Fruit fly (Drosophila melanogaster) whole organism, embryonic: ENCODE data around the gene temp.

ENCODE experiments used
- Asciz ChIP-seq: fragments of 200-800 bp; sonication (Bioruptor generic); optimal IDR thresholded peaks from 2 replicates; lab custom pipeline; 2017; ENCODE audit warnings: missing biosample characterization, mild to moderate bottlenecking, missing genetic modification characterization, missing genetic modification reagents
- BEAF-32 ChIP-seq: fragments of 200-800 bp; sonication (Bioruptor generic); optimal IDR thresholded peaks from 3 replicates; lab custom pipeline; 2017; ENCODE audit warnings: missing biosample characterization, missing genetic modification characterization, mild to moderate bottlenecking, moderate library complexity, missing genetic modification reagents
- CG10431 ChIP-seq: fragments of 200-800 bp; sonication (Bioruptor generic); optimal IDR thresholded peaks from 3 replicates; lab custom pipeline; 2018; ENCODE audit warnings: missing biosample characterization, mild to moderate bottlenecking, missing genetic modification characterization
- CG10979 ChIP-seq: fragments of 200-800 bp; sonication (Bioruptor generic); optimal IDR thresholded peaks from 2 replicates; lab custom pipeline; 2018; ENCODE audit warnings: missing biosample characterization, mild to moderate bottlenecking, missing genetic modification characterization, moderate library complexity
- CG12219 ChIP-seq: fragments of 200-800 bp; sonication (Bioruptor generic); optimal IDR thresholded peaks from 3 replicates; lab custom pipeline; 2018; ENCODE audit warnings: missing biosample characterization, mild to moderate bottlenecking, missing genetic modification characterization
- CG12659 ChIP-seq: fragments of 200-800 bp; sonication (Bioruptor generic); optimal IDR thresholded peaks from 3 replicates; lab custom pipeline; 2017; ENCODE audit warnings: mild to moderate bottlenecking, missing biosample characterization, missing genetic modification reagents, missing genetic modification characterization
- CG13424 ChIP-seq: fragments of 200-800 bp; sonication (Bioruptor generic); optimal IDR thresholded peaks from 2 replicates; lab custom pipeline; 2019; ENCODE audit warnings: missing biosample characterization, mild to moderate bottlenecking, missing genetic modification characterization, moderate library complexity
- CG14050 ChIP-seq: fragments of 200-800 bp; sonication (Bioruptor generic); IDR thresholded peaks from 3 replicates; pipeline ENCODE4 v1.3.6; 2022; ENCODE audit warnings: missing biosample characterization, missing genetic modification characterization
- CG1602 ChIP-seq: fragments of 200-800 bp; sonication (Bioruptor generic); optimal IDR thresholded peaks from 3 replicates; lab custom pipeline; 2016; ENCODE audit warnings: missing biosample characterization, missing genetic modification characterization
- CG16863 ChIP-seq: fragments of 200-800 bp; sonication (Bioruptor generic); optimal IDR thresholded peaks from 3 replicates; lab custom pipeline; 2016; ENCODE audit warnings: missing biosample characterization, missing genetic modification characterization
- CG17912 ChIP-seq: fragments of 200-800 bp; sonication (Bioruptor generic); optimal IDR thresholded peaks from 2 replicates; lab custom pipeline; 2018; ENCODE audit warnings: missing biosample characterization, mild to moderate bottlenecking, missing genetic modification characterization
- CG18262 ChIP-seq: fragments of 200-800 bp; optimal IDR thresholded peaks from 3 replicates; lab custom pipeline; 2019; ENCODE audit warnings: missing biosample characterization, mild to moderate bottlenecking, missing genetic modification characterization, moderate library complexity
- CG18476 ChIP-seq: fragments of 200-800 bp; sonication (Bioruptor generic); optimal IDR thresholded peaks from 2 replicates; lab custom pipeline; 2016; ENCODE audit warnings: missing biosample characterization, mild to moderate bottlenecking, missing genetic modification characterization
- CG18599 ChIP-seq: fragments of 200-800 bp; sonication (Bioruptor generic); optimal IDR thresholded peaks from 3 replicates; lab custom pipeline; 2017; ENCODE audit warnings: missing biosample characterization, missing genetic modification characterization, mild to moderate bottlenecking, moderate library complexity, missing genetic modification reagents
- CG2199 ChIP-seq: fragments of 200-800 bp; sonication (Bioruptor generic); IDR thresholded peaks from 3 replicates; pipeline ENCODE4 v1.3.6; 2022; ENCODE audit warnings: missing biosample characterization, missing genetic modification characterization
- CG2889 ChIP-seq: fragments of 200-800 bp; sonication (Bioruptor generic); IDR thresholded peaks from 3 replicates; pipeline ENCODE4 v1.3.6; 2022; ENCODE audit warnings: missing biosample characterization, missing genetic modification characterization
- CG32772 ChIP-seq: fragments of 200-800 bp; sonication (Bioruptor generic); IDR thresholded peaks from 2 replicates; pipeline ENCODE4 v1.3.6; 2022; ENCODE audit warnings: missing biosample characterization, missing genetic modification characterization
- CG33557 ChIP-seq: fragments of 200-800 bp; sonication (Bioruptor generic); optimal IDR thresholded peaks from 2 replicates; lab custom pipeline; 2019; ENCODE audit warnings: missing biosample characterization, mild to moderate bottlenecking, missing genetic modification characterization, moderate library complexity
- CG34422 ChIP-seq: fragments of 200-800 bp; sonication (Bioruptor generic); IDR thresholded peaks from 3 replicates; pipeline ENCODE4 v1.3.6; 2022; ENCODE audit warnings: missing biosample characterization, missing genetic modification characterization
- CG3995 ChIP-seq: fragments of 200-800 bp; sonication (Bioruptor generic); optimal IDR thresholded peaks from 3 replicates; lab custom pipeline; 2016; ENCODE audit warnings: missing biosample characterization, missing genetic modification characterization
- CG5245 ChIP-seq: fragments of 200-800 bp; sonication (Bioruptor generic); optimal IDR thresholded peaks from 3 replicates; lab custom pipeline; 2016; ENCODE audit warnings: missing biosample characterization, missing genetic modification characterization
- CG8478 ChIP-seq: fragments of >200 bp; optimal IDR thresholded peaks from 2 replicates; lab custom pipeline; 2018
- CG9727 ChIP-seq: fragments of 200-800 bp; sonication (Bioruptor generic); optimal IDR thresholded peaks from 3 replicates; lab custom pipeline; 2017; ENCODE audit warnings: missing biosample characterization, mild to moderate bottlenecking, missing genetic modification characterization
- CkIIα-i1 ChIP-seq: fragments of 200-800 bp; sonication (Bioruptor generic); IDR thresholded peaks from 2 replicates; pipeline ENCODE4 v1.3.6; 2022; ENCODE audit warnings: missing biosample characterization, missing genetic modification characterization
- Mad ChIP-seq: fragments of 200-800 bp; sonication (Bioruptor generic); optimal IDR thresholded peaks from 2 replicates; lab custom pipeline; 2016; ENCODE audit warnings: missing biosample characterization, missing genetic modification characterization
- Mes4 ChIP-seq: fragments of 200-800 bp; sonication (Bioruptor generic); optimal IDR thresholded peaks from 2 replicates; lab custom pipeline; 2016; ENCODE audit warnings: missing biosample characterization, missing genetic modification characterization
- Myb ChIP-seq: fragments of 200-800 bp; sonication (Bioruptor generic); optimal IDR thresholded peaks from 2 replicates; lab custom pipeline; 2016; ENCODE audit warnings: missing biosample characterization, missing genetic modification characterization
- Neu2 ChIP-seq: fragments of 200-800 bp; sonication (Bioruptor generic); optimal IDR thresholded peaks from 3 replicates; lab custom pipeline; 2016; ENCODE audit warnings: missing biosample characterization, missing genetic modification characterization, borderline replicate concordance
- Stat92E ChIP-seq, 3 experiments: fragments of >200 bp in 2 of 3; fragments of 200-800 bp in 1 of 3; sonication (Bioruptor generic) in 1 of 3; optimal IDR thresholded peaks; 2 replicates each; lab custom pipeline; 2017 to 2019; ENCODE audit warnings: missing biosample characterization in 3 of 3, missing genetic modification characterization in 3 of 3, mild to moderate bottlenecking in 1 of 3, moderate library complexity in 1 of 3
- Taf1 ChIP-seq: fragments of 200-800 bp; sonication (Bioruptor generic); IDR thresholded peaks from 2 replicates; pipeline ENCODE4 v1.3.6; 2022; ENCODE audit warnings: missing biosample characterization, missing genetic modification characterization
- abd-A ChIP-seq: fragments of 200-800 bp; sonication (Bioruptor generic); optimal IDR thresholded peaks from 3 replicates; lab custom pipeline; 2019; ENCODE audit warnings: missing biosample characterization, mild to moderate bottlenecking, missing genetic modification characterization, moderate library complexity
- ase ChIP-seq: fragments of 200-800 bp; sonication (Bioruptor generic); IDR thresholded peaks from 3 replicates; pipeline ENCODE4 v1.3.6; 2022; ENCODE audit warnings: missing biosample characterization, missing genetic modification characterization
- bab2 ChIP-seq: fragments of 200-800 bp; sonication (Bioruptor generic); optimal IDR thresholded peaks from 2 replicates; lab custom pipeline; 2016; ENCODE audit warnings: missing biosample characterization, missing genetic modification characterization
- bbx ChIP-seq: fragments of 200-800 bp; sonication (Bioruptor generic); IDR thresholded peaks from 2 replicates; pipeline ENCODE4 v1.3.6; 2022; ENCODE audit warnings: missing biosample characterization, missing genetic modification characterization; ENCODE audit not compliant: partially characterized antibody
- bowl ChIP-seq: fragments of 200-800 bp; sonication (Bioruptor generic); IDR thresholded peaks from 2 replicates; pipeline ENCODE4 v1.3.6; 2022; ENCODE audit warnings: missing biosample characterization, missing genetic modification characterization
- chn ChIP-seq: fragments of 200-800 bp; sonication (Bioruptor generic); optimal IDR thresholded peaks from 2 replicates; lab custom pipeline; 2016; ENCODE audit warnings: missing biosample characterization, missing genetic modification characterization
- da ChIP-seq: fragments of 200-800 bp; sonication (Bioruptor generic); optimal IDR thresholded peaks from 2 replicates; lab custom pipeline; 2016; ENCODE audit warnings: missing biosample characterization, missing genetic modification characterization
- disco-r ChIP-seq: fragments of 200-800 bp; sonication (Bioruptor generic); optimal IDR thresholded peaks from 2 replicates; lab custom pipeline; 2016; ENCODE audit warnings: missing biosample characterization, missing genetic modification characterization
- dmrt99B ChIP-seq: fragments of 200-800 bp; sonication (Bioruptor generic); optimal IDR thresholded peaks from 2 replicates; lab custom pipeline; 2018; ENCODE audit warnings: missing biosample characterization, mild to moderate bottlenecking, missing genetic modification characterization, moderate library complexity
- emc ChIP-seq: fragments of 200-800 bp; sonication (Bioruptor generic); optimal IDR thresholded peaks from 2 replicates; lab custom pipeline; 2016; ENCODE audit warnings: missing biosample characterization, missing genetic modification characterization
- hth ChIP-seq: fragments of >200 bp; optimal IDR thresholded peaks from 2 replicates; lab custom pipeline; 2017; ENCODE audit warnings: inconsistent platforms
- klu ChIP-seq: fragments of 200-800 bp; sonication (Bioruptor generic); IDR thresholded peaks from 2 replicates; pipeline ENCODE4 v1.3.6; 2022; ENCODE audit warnings: missing biosample characterization, missing genetic modification characterization
- lbe ChIP-seq: fragments of 200-800 bp; sonication (Bioruptor generic); optimal IDR thresholded peaks from 2 replicates; lab custom pipeline; 2016; ENCODE audit warnings: missing biosample characterization, mild to moderate bottlenecking, missing genetic modification characterization
- peb ChIP-seq: fragments of 200-800 bp; sonication (Bioruptor generic); IDR thresholded peaks from 2 replicates; pipeline ENCODE4 v1.3.6; 2022; ENCODE audit warnings: missing biosample characterization, missing genetic modification characterization
- pros ChIP-seq: fragments of 200-800 bp; sonication (Bioruptor generic); optimal IDR thresholded peaks from 3 replicates; lab custom pipeline; 2019; ENCODE audit warnings: missing biosample characterization, mild to moderate bottlenecking, missing genetic modification characterization, moderate library complexity
- row ChIP-seq: fragments of 200-800 bp; sonication (Bioruptor generic); IDR thresholded peaks from 3 replicates; pipeline ENCODE4 v1.3.6; 2022; ENCODE audit warnings: missing biosample characterization, missing genetic modification characterization
- shn ChIP-seq: fragments of 200-800 bp; sonication (Bioruptor generic); optimal IDR thresholded peaks from 3 replicates; lab custom pipeline; 2016; ENCODE audit warnings: missing biosample characterization, missing genetic modification characterization
- stwl ChIP-seq: fragments of 200-800 bp; sonication (Bioruptor generic); optimal IDR thresholded peaks from 3 replicates; lab custom pipeline; 2018; ENCODE audit warnings: missing biosample characterization, mild to moderate bottlenecking, missing genetic modification characterization, moderate library complexity
- tap ChIP-seq: fragments of 200-800 bp; optimal IDR thresholded peaks from 3 replicates; lab custom pipeline; 2019; ENCODE audit warnings: missing biosample characterization, mild to moderate bottlenecking, missing genetic modification characterization, moderate library complexity
- unpg ChIP-seq: fragments of 200-800 bp; sonication (Bioruptor generic); optimal IDR thresholded peaks from 3 replicates; lab custom pipeline; 2018; ENCODE audit warnings: missing biosample characterization, mild to moderate bottlenecking, missing genetic modification characterization, moderate library complexity
- usp ChIP-seq: fragments of >200 bp; optimal IDR thresholded peaks from 2 replicates; lab custom pipeline; 2017; ENCODE audit warnings: missing biosample characterization, missing genetic modification characterization
- zf30C ChIP-seq: fragments of 200-800 bp; sonication (Bioruptor generic); optimal IDR thresholded peaks from 3 replicates; lab custom pipeline; 2018; ENCODE audit warnings: missing biosample characterization, mild to moderate bottlenecking, missing genetic modification characterization

Gene temp

dm6 chrX:2301069-2301508, 38.8 kb upstream of the temp start (continued):
- peak; percentile 16 for TF ChIP-seq CG12219 (GFP tag; lab: Kevin White, UChicago)
- no peak for TF ChIP-seq usp (GFP tag; lab: Kevin White, UChicago)
- no peak for TF ChIP-seq bbx
- no peak for TF ChIP-seq Neu2 (GFP tag; lab: Kevin White, UChicago)
- TF ChIP-seq disco-r (GFP tag; lab: Kevin White, UChicago), result no peak
- peak; percentile 82 for TF ChIP-seq abd-A
- no peak for TF ChIP-seq CG18262
- no peak for TF ChIP-seq CG16863 (GFP tag; lab: Kevin White, UChicago)
- TF ChIP-seq CG32772 (GFP tag; lab: Robert Waterston, UW), result no peak
- no peak; the same call in 2 of the 3 replicates for TF ChIP-seq CG2199 (GFP tag; lab: Robert Waterston, UW)
- no peak for TF ChIP-seq CG12659 (GFP tag; lab: Kevin White, UChicago)
- TF ChIP-seq klu (GFP tag; lab: Robert Waterston, UW), result no peak
- TF ChIP-seq CG17912 (GFP tag; lab: Kevin White, UChicago), result no peak
- TF ChIP-seq row (GFP tag; lab: Robert Waterston, UW), result peak; percentile 59
- TF ChIP-seq CG10979 (tag; lab: Kevin White, UChicago), result peak; percentile 15
- TF ChIP-seq dmrt99B, result peak; percentile 34
- TF ChIP-seq ase (GFP tag; lab: Robert Waterston, UW), result no peak
- no peak for TF ChIP-seq CG5245
- TF ChIP-seq Mad (GFP tag; lab: Kevin White, UChicago), result no peak
- TF ChIP-seq CG10431, result no peak
- no peak for TF ChIP-seq chn
- no peak for TF ChIP-seq pros (GFP tag; lab: Kevin White, UChicago)
- TF ChIP-seq lbe (GFP tag; lab: Kevin White, UChicago), result no peak
- no peak for TF ChIP-seq Asciz (GFP tag; lab: Kevin White, UChicago)
- TF ChIP-seq Taf1, result no peak; the same call in 1 of the 2 replicates
- no peak for TF ChIP-seq emc
- TF ChIP-seq CG14050 (GFP tag; lab: Robert Waterston, UW), result no peak
- no peak for TF ChIP-seq peb (GFP tag; lab: Robert Waterston, UW)
- no peak for TF ChIP-seq tap (tag; lab: Kevin White, UChicago)
- peak; percentile 31 for TF ChIP-seq zf30C (GFP tag; lab: Kevin White, UChicago)
- no peak for TF ChIP-seq BEAF-32 (GFP tag; lab: Kevin White, UChicago)
- no peak for TF ChIP-seq CG33557
- peak; percentile 43; the same call in 1 of the 3 replicates for TF ChIP-seq CG2889
- no peak for TF ChIP-seq CG8478 (lab: Kevin White, UChicago)
- no peak for TF ChIP-seq Mes4
- TF ChIP-seq stwl (tag; lab: Kevin White, UChicago), result no peak
- TF ChIP-seq CG1602 (GFP tag; lab: Kevin White, UChicago), result no peak
- no peak for TF ChIP-seq Stat92E (GFP tag; optimal IDR thresholded peaks at IDR 0.05; lab: Kevin White, UChicago)
- peak; percentile 77 for TF ChIP-seq CG18599 (GFP tag; lab: Kevin White, UChicago)
- no peak for TF ChIP-seq CG18476 (GFP tag; lab: Kevin White, UChicago)
- TF ChIP-seq CG9727, result peak; percentile 20
- TF ChIP-seq CG34422 (GFP tag; lab: Robert Waterston, UW), result no peak
- TF ChIP-seq Myb (GFP tag; lab: Kevin White, UChicago), result no peak
- TF ChIP-seq CkIIα-i1, result no peak
- TF ChIP-seq hth (lab: Kevin White, UChicago), result no peak
- TF ChIP-seq bowl, result no peak
- TF ChIP-seq unpg (GFP tag; lab: Kevin White, UChicago), result peak; percentile 35
- peak; percentile 37 for TF ChIP-seq CG3995 (GFP tag; lab: Kevin White, UChicago)
- TF ChIP-seq CG13424 (tag; lab: Kevin White, UChicago), result peak; percentile 35
- TF ChIP-seq shn, result no peak
- no peak for TF ChIP-seq da (GFP tag; lab: Kevin White, UChicago)
- TF ChIP-seq bab2, result no peak
